Worm (Caenorhabditis elegans) whole organism, L1 larva: ENCODE measurements around the gene F13D12.3.

Experiments
- C04F5.9 ChIP-seq: sonication (generic microtip); optimal IDR thresholded peaks from 2 replicates; lab custom pipeline; 2016; ENCODE audit warnings: missing genetic modification characterization, missing compliant biosample characterization
- C34B4.2 ChIP-seq: sonication (generic microtip); optimal IDR thresholded peaks from 2 replicates; lab custom pipeline; 2017; ENCODE audit warnings: mild to moderate bottlenecking, missing genetic modification characterization, missing compliant biosample characterization
- F16B12.6 ChIP-seq: fragments of 150-350 bp; optimal IDR thresholded peaks from 2 replicates; lab custom pipeline; 2014; ENCODE audit warnings: missing biosample characterization, missing genetic modification characterization
- alr-1 ChIP-seq: fragments of 200-800 bp; sonication (Bioruptor generic); optimal IDR thresholded peaks from 2 replicates; lab custom pipeline; 2018; ENCODE audit warnings: borderline replicate concordance, mild to moderate bottlenecking, missing genetic modification characterization, missing compliant biosample characterization
- aly-2 ChIP-seq: fragments of 150-350 bp; optimal IDR thresholded peaks from 2 replicates; lab custom pipeline; 2014; ENCODE audit warnings: missing biosample characterization, missing genetic modification characterization
- blmp-1 ChIP-seq: fragments of 150-350 bp; optimal IDR thresholded peaks from 2 replicates; lab custom pipeline; 2014; ENCODE audit warnings: missing biosample characterization, missing genetic modification characterization
- ceh-88 ChIP-seq: fragments of 200-800 bp; sonication (Bioruptor generic); IDR thresholded peaks from 2 replicates; pipeline ENCODE4 v1.3.6; 2022; ENCODE audit warnings: missing genetic modification characterization, missing compliant biosample characterization
- ceh-90 ChIP-seq: sonication (generic microtip); optimal IDR thresholded peaks from 2 replicates; lab custom pipeline; 2016; ENCODE audit warnings: missing genetic modification characterization, missing compliant biosample characterization
- dpl-1 ChIP-seq, 3 experiments: fragments of 150-350 bp in 2 of 3; sonication (generic microtip) in 1 of 3; optimal IDR thresholded peaks; 2 replicates each; lab custom pipeline; 2014 to 2017; ENCODE audit warnings: missing biosample characterization in 3 of 3, missing genetic modification characterization in 3 of 3, missing genetic modification reagents in 3 of 3
- dsc-1 ChIP-seq: sonication (generic microtip); optimal IDR thresholded peaks from 2 replicates; lab custom pipeline; 2016; ENCODE audit warnings: mild to moderate bottlenecking, missing genetic modification characterization, missing compliant biosample characterization
- efl-1 ChIP-seq, 4 experiments: fragments of 150-350 bp; optimal IDR thresholded peaks in 3 of 4; peaks in 1 of 4; 1 replicate in 1 of 4; 2 replicates in 3 of 4; lab custom pipeline; 2014; ENCODE audit warnings: missing biosample characterization in 2 of 4, missing genetic modification characterization in 2 of 4, missing genetic modification reagents in 2 of 4
- egl-27 ChIP-seq, 2 experiments: fragments of 150-350 bp in 1 of 2; sonication (generic microtip); optimal IDR thresholded peaks; 3 replicates each; lab custom pipeline; 2017 to 2018; ENCODE audit warnings: missing biosample characterization in 2 of 2, missing genetic modification characterization in 2 of 2, missing genetic modification reagents in 2 of 2
- elt-2 ChIP-seq: sonication (generic microtip); optimal IDR thresholded peaks from 2 replicates; lab custom pipeline; 2016; ENCODE audit warnings: missing genetic modification characterization, mild to moderate bottlenecking, inconsistent platforms, missing compliant biosample characterization, missing genetic modification reagents
- fkh-10 ChIP-seq: sonication (generic microtip); optimal IDR thresholded peaks from 2 replicates; lab custom pipeline; 2017; ENCODE audit warnings: missing biosample characterization, missing genetic modification reagents, missing genetic modification characterization
- fkh-4 ChIP-seq: sonication (generic microtip); optimal IDR thresholded peaks from 2 replicates; lab custom pipeline; 2016; ENCODE audit warnings: missing compliant biosample characterization, missing genetic modification characterization, borderline replicate concordance
- fkh-8 ChIP-seq: sonication (generic microtip); optimal IDR thresholded peaks from 2 replicates; lab custom pipeline; 2016; ENCODE audit warnings: mild to moderate bottlenecking, missing genetic modification characterization, missing compliant biosample characterization
- grh-1 ChIP-seq: fragments of 200-800 bp; sonication (Bioruptor generic); IDR thresholded peaks from 2 replicates; pipeline ENCODE4 v1.3.6; 2022; ENCODE audit warnings: missing genetic modification reagents, missing genetic modification characterization, missing compliant biosample characterization
- hlh-17 ChIP-seq: fragments of 200-800 bp; sonication (Bioruptor generic); optimal IDR thresholded peaks from 2 replicates; lab custom pipeline; 2018; ENCODE audit warnings: missing genetic modification characterization, mild to moderate bottlenecking, missing compliant biosample characterization, moderate library complexity, borderline replicate concordance
- hpl-2 ChIP-seq: fragments of 150-350 bp; optimal IDR thresholded peaks from 2 replicates; lab custom pipeline; 2014; ENCODE audit warnings: missing biosample characterization, missing genetic modification reagents, missing genetic modification characterization
- isw-1 ChIP-seq: fragments of 200-800 bp; sonication (Bioruptor generic); IDR thresholded peaks from 2 replicates; pipeline ENCODE4 v1.3.6; 2022; ENCODE audit warnings: missing genetic modification characterization, missing compliant biosample characterization
- lin-13 ChIP-seq: fragments of 150-350 bp; optimal IDR thresholded peaks from 2 replicates; lab custom pipeline; 2014; ENCODE audit warnings: missing biosample characterization, missing genetic modification reagents, missing genetic modification characterization
- lin-14 ChIP-seq: fragments of 200-800 bp; sonication (Bioruptor generic); optimal IDR thresholded peaks from 2 replicates; lab custom pipeline; 2018; ENCODE audit warnings: mild to moderate bottlenecking, missing genetic modification characterization, moderate library complexity, missing compliant biosample characterization
- lin-39 ChIP-seq: fragments of 150-350 bp; optimal IDR thresholded peaks from 2 replicates; lab custom pipeline; 2014; ENCODE audit warnings: missing biosample characterization, missing genetic modification reagents, missing genetic modification characterization
- lsy-2 ChIP-seq, 2 experiments: fragments of 150-350 bp; optimal IDR thresholded peaks; 2 replicates each; lab custom pipeline; 2014; ENCODE audit warnings: missing biosample characterization in 2 of 2, missing genetic modification characterization in 2 of 2
- mab-9 ChIP-seq: fragments of 200-800 bp; sonication (Bioruptor generic); IDR thresholded peaks from 2 replicates; pipeline ENCODE4 v1.3.6; 2022; ENCODE audit warnings: missing genetic modification reagents, missing genetic modification characterization, missing compliant biosample characterization
- mef-2 ChIP-seq: fragments of 150-350 bp; optimal IDR thresholded peaks from 2 replicates; lab custom pipeline; 2014; ENCODE audit warnings: missing biosample characterization, missing genetic modification characterization
- mep-1 ChIP-seq: fragments of 150-350 bp; optimal IDR thresholded peaks from 2 replicates; lab custom pipeline; 2014; ENCODE audit warnings: missing biosample characterization, missing genetic modification characterization
- nhr-11 ChIP-seq: fragments of 150-350 bp; optimal IDR thresholded peaks from 2 replicates; lab custom pipeline; 2014; ENCODE audit warnings: missing biosample characterization, missing genetic modification characterization
- nhr-12 ChIP-seq: sonication (generic microtip); optimal IDR thresholded peaks from 2 replicates; lab custom pipeline; 2017; ENCODE audit warnings: missing biosample characterization, missing genetic modification characterization
- nhr-19 ChIP-seq: fragments of 200-800 bp; sonication (Bioruptor generic); conservative IDR thresholded peaks from 2 replicates; pipeline ENCODE4 v1.3.6; 2022; ENCODE audit warnings: missing genetic modification characterization, missing compliant biosample characterization
- nhr-47 ChIP-seq: sonication (generic microtip); optimal IDR thresholded peaks from 2 replicates; lab custom pipeline; 2016; ENCODE audit warnings: mild to moderate bottlenecking, missing genetic modification characterization, moderate library complexity, missing compliant biosample characterization
- nhr-76 ChIP-seq: sonication (generic microtip); optimal IDR thresholded peaks from 2 replicates; lab custom pipeline; 2017; ENCODE audit warnings: missing biosample characterization, missing genetic modification characterization
- nhr-77 ChIP-seq: fragments of 150-350 bp; optimal IDR thresholded peaks from 2 replicates; lab custom pipeline; 2014; ENCODE audit warnings: missing biosample characterization, missing genetic modification characterization
- nhr-84 ChIP-seq: sonication (generic microtip); optimal IDR thresholded peaks from 2 replicates; lab custom pipeline; 2017; ENCODE audit warnings: missing biosample characterization, missing genetic modification characterization
- nhr-85 ChIP-seq: sonication (generic microtip); peaks from one replicate; lab custom pipeline; 2016; ENCODE audit warnings: missing genetic modification characterization, inconsistent platforms, missing compliant biosample characterization
- nhr-90 ChIP-seq: sonication (generic microtip); optimal IDR thresholded peaks from 2 replicates; lab custom pipeline; 2016; ENCODE audit warnings: mild to moderate bottlenecking, missing genetic modification characterization, missing compliant biosample characterization; ENCODE audit not compliant: poor library complexity
- snpc-4 ChIP-seq: fragments of 150-350 bp; optimal IDR thresholded peaks from 2 replicates; lab custom pipeline; 2014; ENCODE audit warnings: missing biosample characterization, missing genetic modification characterization
- snu-23 ChIP-seq: sonication (generic microtip); optimal IDR thresholded peaks from 2 replicates; lab custom pipeline; 2016; ENCODE audit warnings: missing genetic modification characterization, missing compliant biosample characterization
- swsn-7 ChIP-seq: sonication (generic microtip); optimal IDR thresholded peaks from 2 replicates; lab custom pipeline; 2016; ENCODE audit warnings: missing genetic modification characterization, missing compliant biosample characterization
- tlp-1 ChIP-seq: fragments of 150-350 bp; optimal IDR thresholded peaks from 2 replicates; lab custom pipeline; 2014; ENCODE audit warnings: missing biosample characterization, missing genetic modification characterization
- unc-130 ChIP-seq: fragments of 150-350 bp; optimal IDR thresholded peaks from 2 replicates; lab custom pipeline; 2017; ENCODE audit warnings: missing biosample characterization, missing genetic modification characterization, inconsistent platforms
- unc-86 ChIP-seq: sonication (generic microtip); optimal IDR thresholded peaks from 2 replicates; lab custom pipeline; 2016; ENCODE audit warnings: missing genetic modification characterization, missing compliant biosample characterization
- unc-98 ChIP-seq: fragments of 200-800 bp; sonication (Bioruptor generic); IDR thresholded peaks from 2 replicates; pipeline ENCODE4 v1.3.6; 2022; ENCODE audit warnings: missing genetic modification characterization, missing compliant biosample characterization
- vab-15 ChIP-seq: sonication (generic microtip); optimal IDR thresholded peaks from 2 replicates; lab custom pipeline; 2017; ENCODE audit warnings: missing genotype, mild to moderate bottlenecking, missing genetic modification characterization, missing compliant biosample characterization
- xbp-1 ChIP-seq: sonication (generic microtip); optimal IDR thresholded peaks from 2 replicates; lab custom pipeline; 2016; ENCODE audit warnings: missing genetic modification characterization, missing compliant biosample characterization

Gene F13D12.3

ce11 chrII:11747889-11748288 is 27.7 kb downstream of the F13D12.3 start:
- TF ChIP-seq nhr-19 (GFP tag; lab: Robert Waterston, UW) (no peak), blmp-1 (tag; lab: Kevin White, UChicago) (no peak), lin-39 (tag; lab: Kevin White, UChicago) (no peak), unc-130 (no peak), nhr-77 (tag; lab: Kevin White, UChicago) (no peak), fkh-10 (GFP tag; lab: Kevin White, UChicago) (no peak), F16B12.6 (tag; lab: Kevin White, UChicago) (peak; percentile 77), nhr-85 (tag; lab: Kevin White, UChicago) (no peak), egl-27 (tag; optimal IDR thresholded peaks at IDR 0.05; lab: Kevin White, UChicago) (no peak), swsn-7 (tag; lab: Kevin White, UChicago) (no peak), aly-2 (tag; lab: Kevin White, UChicago) (no peak), mep-1 (tag; lab: Kevin White, UChicago) (peak; percentile 29), grh-1 (GFP tag; lab: Robert Waterston, UW) (no peak), mab-9 (GFP tag; lab: Robert Waterston, UW) (no peak), dsc-1 (tag; lab: Kevin White, UChicago) (no peak), lsy-2 (tag; optimal IDR thresholded peaks at IDR 0.05; lab: Kevin White, UChicago) (peak; percentile 85 to 94), tlp-1 (tag; lab: Kevin White, UChicago) (no peak), nhr-90 (tag; lab: Kevin White, UChicago) (no peak), mef-2 (no peak)

DNA sequence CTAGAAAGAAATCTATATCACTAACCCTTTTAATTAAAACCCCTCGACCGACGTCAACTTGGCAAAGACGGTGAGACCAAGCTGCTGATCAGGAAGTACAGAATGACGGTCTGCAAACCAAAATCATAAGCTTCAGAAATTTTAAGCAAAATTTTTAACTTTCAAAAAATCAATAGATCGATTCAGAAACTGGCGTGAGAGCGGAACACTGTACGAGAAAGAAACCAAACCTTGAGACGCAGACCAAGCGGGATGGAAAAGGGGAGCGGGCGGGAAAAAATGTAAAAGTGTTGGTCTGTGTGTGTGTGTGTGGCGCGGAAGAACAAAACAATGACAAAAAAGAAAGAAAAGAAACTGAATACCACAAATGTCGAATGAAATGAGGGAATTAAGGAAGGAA is 28.3 kb downstream of the F13D12.3 start, which contains the start of the genes F44E5.17 and gpb-1:
TSS of gene F44E5.17 (minus strand) at position 101 of the 400 bp plus-strand sequence.
TSS of gene gpb-1 (minus strand) at position 118 of the 400 bp plus-strand sequence.
- TF ChIP-seq dpl-1 (GFP tag; optimal IDR thresholded peaks at IDR 0.05; lab: Kevin White, UChicago) (no peak), snu-23 (GFP tag; lab: Kevin White, UChicago) (no peak), nhr-11 (tag; lab: Kevin White, UChicago) (no peak), blmp-1 (tag; lab: Kevin White, UChicago) (peak; percentile 46), nhr-76 (no peak), mef-2 (no peak), lin-39 (tag; lab: Kevin White, UChicago) (no peak), unc-98 (GFP tag; lab: Robert Waterston, UW) (no peak), mab-9 (GFP tag; lab: Robert Waterston, UW) (no peak), nhr-84 (tag; lab: Kevin White, UChicago) (no peak), grh-1 (GFP tag; lab: Robert Waterston, UW) (no peak), efl-1 (optimal IDR thresholded peaks at IDR 0.05; lab: Kevin White, UChicago) (no peak), efl-1 (GFP tag; optimal IDR thresholded peaks at IDR 0.05 in 1 of 2; lab: Kevin White, UChicago) (peak in 1 of 2 experiments; percentile 27), hlh-17 (GFP tag; lab: Kevin White, UChicago) (no peak), C34B4.2 (no peak), aly-2 (tag; lab: Kevin White, UChicago) (no peak), vab-15 (tag; lab: Kevin White, UChicago) (no peak), lin-14 (GFP tag; lab: Kevin White, UChicago) (no peak), nhr-47 (tag; lab: Kevin White, UChicago) (no peak)

ce11 chrII:11749490-11750172 is 29.4 kb downstream of the F13D12.3 start:
- TF ChIP-seq fkh-10 (GFP tag; lab: Kevin White, UChicago) (peak; percentile 55), snpc-4 (tag; lab: Kevin White, UChicago) (peak; percentile 53), lin-39 (tag; lab: Kevin White, UChicago) (peak; percentile 8), xbp-1 (tag; lab: Kevin White, UChicago) (peak; percentile 67), lin-13 (GFP tag; lab: Kevin White, UChicago) (peak; percentile 59), ceh-88 (GFP tag; lab: Robert Waterston, UW) (peak; percentile 63; the same call in 1 of the 2 replicates), grh-1 (GFP tag; lab: Robert Waterston, UW) (no peak), fkh-8 (peak; percentile 91), isw-1 (GFP tag; lab: Robert Waterston, UW) (peak; percentile 37; the same call in 1 of the 2 replicates), fkh-4 (tag; lab: Kevin White, UChicago) (peak; percentile 19), unc-98 (GFP tag; lab: Robert Waterston, UW) (no peak), nhr-84 (tag; lab: Kevin White, UChicago) (no peak), elt-2 (tag; lab: Kevin White, UChicago) (peak; percentile 53), unc-86 (tag; lab: Kevin White, UChicago) (peak; percentile 93), alr-1 (tag; lab: Kevin White, UChicago) (no peak), hpl-2 (no peak), nhr-11 (tag; lab: Kevin White, UChicago) (no peak), ceh-90 (tag; lab: Kevin White, UChicago) (no peak), dpl-1 (GFP tag; optimal IDR thresholded peaks at IDR 0.05; lab: Kevin White, UChicago) (peak; percentile 17 to 41 (median 40)), F16B12.6 (tag; lab: Kevin White, UChicago) (peak; percentile 25), tlp-1 (tag; lab: Kevin White, UChicago) (no peak), C04F5.9 (tag; lab: Kevin White, UChicago) (no peak), snu-23 (GFP tag; lab: Kevin White, UChicago) (peak; percentile 90), unc-130 (peak; percentile 51), nhr-12 (tag; lab: Kevin White, UChicago) (no peak)
